Worm (Caenorhabditis elegans): ENCODE data around the gene C27F2.7.
A peak's percentile ranks its signal among the peaks of the same experiment; 100 is the strongest.
"Not testable (repeated sequence)": the region's sequence is repeated elsewhere in the genome, so short reads cannot be mapped to it uniquely, and the experiment has no call there.

C27F2.7 gene

ce11 chrIII:5031375-5031836, 47.1 kb upstream of the C27F2.7 start (continued):
- peak; percentile 63 for TF ChIP-seq lin-13 (GFP tag; optimal IDR thresholded peaks at IDR 0.05)
- TF ChIP-seq Y5F2A.4 (GFP tag; optimal IDR thresholded peaks at IDR 0.05), result peak; percentile 70
- TF ChIP-seq F49E8.2 (tag; optimal IDR thresholded peaks at IDR 0.05; ENCODE audit: borderline replicate concordance), result peak; percentile 23
- peak; percentile 24 for TF ChIP-seq zip-2 (tag; optimal IDR thresholded peaks at IDR 0.05)
- peak; percentile 76 for TF ChIP-seq mes-2 (tag; optimal IDR thresholded peaks at IDR 0.05; ENCODE audit: poor library complexity, severe bottlenecking)
- peak; percentile 75 for TF ChIP-seq gei-8 (GFP tag; optimal IDR thresholded peaks at IDR 0.05)
- peak; percentile 50 for TF ChIP-seq nhr-11 (tag; optimal IDR thresholded peaks at IDR 0.05)
- peak; percentile 70 for TF ChIP-seq F10B5.3 (tag; optimal IDR thresholded peaks at IDR 0.05)
- TF ChIP-seq dmd-8 (GFP tag; IDR thresholded peaks at IDR 0.05), result peak; percentile 65; the same call in 1 of the 2 replicates
- TF ChIP-seq zfp-3 (GFP tag; conservative IDR thresholded peaks at IDR 0.05), result 0 out of 2 replicates have a peak, but pooled peaks have one; percentile 54
- TF ChIP-seq unc-130 (GFP tag; optimal IDR thresholded peaks at IDR 0.05), result peak; percentile 69
- TF ChIP-seq ctbp-1 (GFP tag; IDR thresholded peaks at IDR 0.05), result peak; percentile 90
- TF ChIP-seq ceh-20 (GFP tag; IDR thresholded peaks at IDR 0.05), result peak; percentile 86
- TF ChIP-seq F26F4.8 (GFP tag; conservative IDR thresholded peaks at IDR 0.05), result 0 out of 2 replicates have a peak, but pooled peaks have one; percentile 47
- TF ChIP-seq D1046.2 (GFP tag; IDR thresholded peaks at IDR 0.05), result 0 out of 2 replicates have a peak, but pooled peaks have one; percentile 52
- TF ChIP-seq aha-1 (tag), result peak; percentile 93
- TF ChIP-seq mdl-1 (tag; optimal IDR thresholded peaks at IDR 0.05), result peak in 1 of 2 experiments; percentile 70
- TF ChIP-seq nhr-41 (GFP tag; IDR thresholded peaks at IDR 0.05), result peak; percentile 19; the same call in 1 of the 2 replicates
- TF ChIP-seq Y48G9A.11 (GFP tag; IDR thresholded peaks at IDR 0.05), result peak; percentile 68; the same call in 1 of the 2 replicates
- TF ChIP-seq php-3 (GFP tag; IDR thresholded peaks at IDR 0.05), result peak; percentile 69
- TF ChIP-seq lsy-2 (tag; optimal IDR thresholded peaks at IDR 0.05), result peak in 1 of 2 experiments; percentile 53
- TF ChIP-seq lin-1 (GFP tag; IDR thresholded peaks at IDR 0.05), result peak; percentile 71
- TF ChIP-seq ZK337.2 (GFP tag; IDR thresholded peaks at IDR 0.05), result peak; percentile 58; the same call in 1 of the 2 replicates
- peak; percentile 61 to 78; a peak in 2 of 4 replicates for TF ChIP-seq madf-5 (GFP tag; IDR thresholded peaks at IDR 0.05)
- TF ChIP-seq sdz-12 (GFP tag; optimal IDR thresholded peaks at IDR 0.05), result peak; percentile 86
- TF ChIP-seq nhr-6 (tag; optimal IDR thresholded peaks at IDR 0.05), result peak; percentile 23
- peak; percentile 31 for TF ChIP-seq nhr-28 (tag; optimal IDR thresholded peaks at IDR 0.05)
- peak in 1 of 2 experiments; percentile 76 for TF ChIP-seq unc-62 (GFP tag; optimal IDR thresholded peaks at IDR 0.05 in 1 of 2)
- not testable (repeated sequence) for TF ChIP-seq unc-62 (tag; optimal IDR thresholded peaks at IDR 0.05)
- peak; percentile 97 for TF ChIP-seq egl-43 (GFP tag; IDR thresholded peaks at IDR 0.05)
- peak; percentile 84 for TF ChIP-seq F37D6.2 (tag; optimal IDR thresholded peaks at IDR 0.05)
- peak; percentile 68 for TF ChIP-seq spr-3 (GFP tag; optimal IDR thresholded peaks at IDR 0.05)

ce11 chrIII:5030629-5031028, 46.3 kb upstream of the C27F2.7 start, which contains the start of gene klp-6:
klp-6 (plus strand) TSS chrIII:5030929.
- TF ChIP-seq dpl-1 (GFP tag; optimal IDR thresholded peaks at IDR 0.05) (no peak), ceh-62 (tag; optimal IDR thresholded peaks at IDR 0.05) (no peak), lin-15B (tag; optimal IDR thresholded peaks at IDR 0.05) (no peak), Y5F2A.4 (GFP tag; optimal IDR thresholded peaks at IDR 0.05) (no peak), set-16 (GFP tag; IDR thresholded peaks at IDR 0.05) (no peak), ama-1 (optimal IDR thresholded peaks at IDR 0.05) (no peak), arid-1 (GFP tag; conservative IDR thresholded peaks at IDR 0.05) (no peak), lir-3 (tag; optimal IDR thresholded peaks at IDR 0.05) (no peak), nhr-6 (tag; optimal IDR thresholded peaks at IDR 0.05) (no peak), zfp-3 (GFP tag; conservative IDR thresholded peaks at IDR 0.05) (no peak), snpc-1.2 (GFP tag; IDR thresholded peaks at IDR 0.05) (no peak), ceh-32 (tag; optimal IDR thresholded peaks at IDR 0.05; ENCODE audit: poor library complexity) (no peak), egl-27 (tag; optimal IDR thresholded peaks at IDR 0.05) (no peak), nhr-25 (tag; optimal IDR thresholded peaks at IDR 0.05; ENCODE audit: borderline replicate concordance, insufficient read depth) (no peak), fkh-10 (GFP tag; optimal IDR thresholded peaks at IDR 0.05) (no peak), hlh-11 (tag; optimal IDR thresholded peaks at IDR 0.05) (no peak), zip-2 (tag; optimal IDR thresholded peaks at IDR 0.05) (no peak), ZK546.5 (tag; optimal IDR thresholded peaks at IDR 0.05) (no peak), lin-38 (GFP tag; IDR thresholded peaks at IDR 0.05) (no peak), lsy-2 (tag; optimal IDR thresholded peaks at IDR 0.05) (no peak)

Data from whole organism, L4 larva.